Worm (Caenorhabditis elegans): ENCODE measurements around the gene suex-2.

DNA sequence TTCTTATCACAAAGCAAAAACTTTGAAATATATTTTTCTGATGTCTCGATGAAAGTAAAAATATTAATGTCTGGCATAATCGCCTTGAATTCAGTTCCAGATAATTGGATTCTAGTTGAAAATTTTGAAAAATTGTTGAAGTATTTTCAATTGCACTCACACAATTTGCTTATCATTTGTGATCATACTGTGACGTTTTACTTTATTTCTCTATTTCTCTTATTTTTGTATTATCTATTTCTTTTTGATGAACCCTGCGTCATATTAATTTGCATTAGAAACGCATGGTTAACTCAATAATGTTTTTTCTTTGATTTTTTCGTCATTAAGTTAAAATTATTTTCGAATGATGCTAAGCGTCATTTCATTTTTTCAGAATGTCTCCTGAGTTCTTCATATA lies 42.2 kb downstream of the suex-2 start, which contains the start of gene C53D6.11:
- TF ChIP-seq K11D2.4 (GFP tag; IDR thresholded peaks at IDR 0.05) (no peak), aptf-3 (GFP tag; IDR thresholded peaks at IDR 0.05) (no peak), ets-4 (GFP tag; optimal IDR thresholded peaks at IDR 0.05) (no peak), ama-1 (optimal IDR thresholded peaks at IDR 0.05) (no peak), ama-1 (GFP tag; optimal IDR thresholded peaks at IDR 0.05) (no peak), xnd-1 (tag; optimal IDR thresholded peaks at IDR 0.05) (no peak), dpl-1 (GFP tag; optimal IDR thresholded peaks at IDR 0.05) (no peak), snpc-4 (GFP tag; optimal IDR thresholded peaks at IDR 0.05) (no peak), snpc-4 (tag; optimal IDR thresholded peaks at IDR 0.05) (no peak), ztf-18 (tag; optimal IDR thresholded peaks at IDR 0.05) (no peak)
